Worm (Caenorhabditis elegans) whole organism, L3 larva: ENCODE results near the gene C40H1.7.

Source experiments
- ceh-16 ChIP-seq: sonication (generic microtip); optimal IDR thresholded peaks from 2 replicates; lab custom pipeline; 2017; ENCODE audit warnings: missing biosample characterization, missing genetic modification characterization
- egl-27 ChIP-seq: sonication (generic microtip); optimal IDR thresholded peaks from 4 replicates; lab custom pipeline; 2017; ENCODE audit warnings: missing biosample characterization, missing genetic modification reagents, missing genetic modification characterization
- elt-1 ChIP-seq: fragments of 150-350 bp; optimal IDR thresholded peaks from 2 replicates; lab custom pipeline; 2014; ENCODE audit warnings: missing biosample characterization, missing genetic modification characterization
- nfya-1 ChIP-seq: sonication (generic microtip); optimal IDR thresholded peaks from 2 replicates; lab custom pipeline; 2017; ENCODE audit warnings: missing genetic modification characterization, mild to moderate bottlenecking, missing compliant biosample characterization, antibody characterized with exemption, moderate library complexity; ENCODE audit not compliant: insufficient read depth
- nhr-11 ChIP-seq: fragments of 150-350 bp; optimal IDR thresholded peaks from 2 replicates; lab custom pipeline; 2014; ENCODE audit warnings: missing biosample characterization, missing genetic modification characterization
- nhr-237 ChIP-seq: fragments of 150-350 bp; optimal IDR thresholded peaks from 2 replicates; lab custom pipeline; 2014; ENCODE audit warnings: missing biosample characterization, missing genetic modification characterization
- pha-4 ChIP-seq: fragments of 150-350 bp; optimal IDR thresholded peaks from 2 replicates; lab custom pipeline; 2014; ENCODE audit warnings: missing biosample characterization, missing genetic modification reagents, missing genetic modification characterization
- tbx-2 ChIP-seq: sonication (generic microtip); optimal IDR thresholded peaks from 2 replicates; lab custom pipeline; 2016; ENCODE audit warnings: mild to moderate bottlenecking, missing genetic modification characterization, missing compliant biosample characterization

- no peak for TF ChIP-seq elt-1 (tag; lab: Kevin White, UChicago)
- no peak for TF ChIP-seq egl-27 (tag; lab: Kevin White, UChicago)
- no peak for TF ChIP-seq pha-4 (tag; lab: Kevin White, UChicago)
- no peak for TF ChIP-seq ceh-16 (tag; lab: Kevin White, UChicago)
- TF ChIP-seq nhr-11 (tag; lab: Kevin White, UChicago), result no peak
- TF ChIP-seq nfya-1 (tag; lab: Kevin White, UChicago), result no peak
- no peak for TF ChIP-seq tbx-2 (tag; lab: Kevin White, UChicago)
- TF ChIP-seq nhr-237 (tag; lab: Kevin White, UChicago), result no peak
Observed at ce11 chrIII:9327910-9328309, 3.1 kb downstream of the C40H1.7 start.
